Worm (Caenorhabditis elegans) whole organism, mixed stage, embryonic: ENCODE measurements around the gene F19B6.3.

Experiments used
- M03D4.4 ChIP-seq: sonication (generic microtip); optimal IDR thresholded peaks from 2 replicates; lab custom pipeline; 2017; ENCODE audit warnings: mild to moderate bottlenecking, missing genetic modification characterization, missing compliant biosample characterization
- bed-3 ChIP-seq: fragments of 200-800 bp; sonication (Bioruptor generic); optimal IDR thresholded peaks from 3 replicates; lab custom pipeline; 2018; ENCODE audit warnings: mild to moderate bottlenecking, missing genetic modification characterization, moderate library complexity, missing compliant biosample characterization
- blmp-1 ChIP-seq: fragments of 150-350 bp; optimal IDR thresholded peaks from 2 replicates; lab custom pipeline; 2014; ENCODE audit warnings: missing biosample characterization, missing genetic modification characterization
- ceh-39 ChIP-seq: fragments of 150-350 bp; optimal IDR thresholded peaks from 2 replicates; lab custom pipeline; 2014; ENCODE audit warnings: missing biosample characterization, missing genetic modification characterization
- ceh-43 ChIP-seq: fragments of 200-800 bp; sonication (Bioruptor generic); optimal IDR thresholded peaks from 2 replicates; lab custom pipeline; 2018; ENCODE audit warnings: mild to moderate bottlenecking, missing genetic modification characterization, moderate library complexity, missing compliant biosample characterization
- ceh-83 ChIP-seq: fragments of 200-800 bp; sonication (Bioruptor generic); optimal IDR thresholded peaks from 2 replicates; lab custom pipeline; 2018; ENCODE audit warnings: mild to moderate bottlenecking, missing genetic modification characterization, missing compliant biosample characterization
- ces-1 ChIP-seq: fragments of 150-350 bp; optimal IDR thresholded peaks from 2 replicates; lab custom pipeline; 2014; ENCODE audit warnings: missing biosample characterization, missing genetic modification reagents, missing genetic modification characterization
- cnd-1 ChIP-seq: fragments of 200-800 bp; sonication (Bioruptor generic); optimal IDR thresholded peaks from 2 replicates; lab custom pipeline; 2018; ENCODE audit warnings: mild to moderate bottlenecking, missing genetic modification characterization, missing compliant biosample characterization
- drap-1 ChIP-seq: fragments of 200-800 bp; sonication (Bioruptor generic); optimal IDR thresholded peaks from 3 replicates; lab custom pipeline; 2018; ENCODE audit warnings: mild to moderate bottlenecking, missing genetic modification characterization, missing compliant biosample characterization
- elt-1 ChIP-seq: sonication (generic microtip); optimal IDR thresholded peaks from 2 replicates; lab custom pipeline; 2017; ENCODE audit warnings: missing genetic modification characterization, mild to moderate bottlenecking, missing compliant biosample characterization, antibody characterized with exemption, moderate library complexity, borderline replicate concordance; ENCODE audit not compliant: insufficient read depth
- elt-3 ChIP-seq: fragments of 150-350 bp; optimal IDR thresholded peaks from 2 replicates; lab custom pipeline; 2014; ENCODE audit warnings: missing biosample characterization, missing genetic modification characterization
- flh-1 ChIP-seq: fragments of 200-800 bp; sonication (Bioruptor generic); optimal IDR thresholded peaks from 2 replicates; lab custom pipeline; 2018; ENCODE audit warnings: mild to moderate bottlenecking, missing genetic modification characterization, moderate library complexity, missing compliant biosample characterization
- ham-2 ChIP-seq: fragments of 200-800 bp; sonication (Bioruptor generic); optimal IDR thresholded peaks from 2 replicates; lab custom pipeline; 2018; ENCODE audit warnings: mild to moderate bottlenecking, missing genetic modification characterization, missing compliant biosample characterization
- hlh-1 ChIP-seq: fragments of 150-350 bp; optimal IDR thresholded peaks from 2 replicates; lab custom pipeline; 2014; ENCODE audit warnings: missing biosample characterization, missing genetic modification reagents, missing genetic modification characterization
- lin-13 ChIP-seq: fragments of 150-350 bp; optimal IDR thresholded peaks from 2 replicates; lab custom pipeline; 2014; ENCODE audit warnings: missing biosample characterization, missing genetic modification characterization
- lin-32 ChIP-seq: fragments of 200-800 bp; sonication (Bioruptor generic); optimal IDR thresholded peaks from 2 replicates; lab custom pipeline; 2018; ENCODE audit warnings: mild to moderate bottlenecking, missing genetic modification characterization, missing compliant biosample characterization
- lsy-2 ChIP-seq: fragments of 150-350 bp; optimal IDR thresholded peaks from 2 replicates; lab custom pipeline; 2014; ENCODE audit warnings: missing biosample characterization, missing genetic modification characterization
- mep-1 ChIP-seq: fragments of 150-350 bp; optimal IDR thresholded peaks from 2 replicates; lab custom pipeline; 2017; ENCODE audit warnings: missing biosample characterization, missing genetic modification reagents, missing genetic modification characterization, inconsistent platforms
- mls-2 ChIP-seq: sonication (generic microtip); optimal IDR thresholded peaks from 2 replicates; lab custom pipeline; 2016; ENCODE audit warnings: mild to moderate bottlenecking, missing genetic modification characterization, moderate library complexity, missing compliant biosample characterization
- nhr-12 ChIP-seq: fragments of 150-350 bp; optimal IDR thresholded peaks from 2 replicates; lab custom pipeline; 2014; ENCODE audit warnings: missing biosample characterization, missing genetic modification characterization
- nhr-2 ChIP-seq: fragments of 150-350 bp; optimal IDR thresholded peaks from 2 replicates; lab custom pipeline; 2014; ENCODE audit warnings: missing biosample characterization, missing genetic modification characterization
- nhr-237 ChIP-seq: fragments of 150-350 bp; optimal IDR thresholded peaks from 2 replicates; lab custom pipeline; 2014; ENCODE audit warnings: missing biosample characterization, missing genetic modification characterization
- nhr-28 ChIP-seq: fragments of 150-350 bp; optimal IDR thresholded peaks from 2 replicates; lab custom pipeline; 2014; ENCODE audit warnings: missing biosample characterization, missing genetic modification characterization
- nhr-76 ChIP-seq: sonication (generic microtip); optimal IDR thresholded peaks from 2 replicates; lab custom pipeline; 2017; ENCODE audit warnings: missing biosample characterization, missing genetic modification characterization
- sem-2 ChIP-seq: fragments of 200-800 bp; sonication (Bioruptor generic); optimal IDR thresholded peaks from 2 replicates; lab custom pipeline; 2018; ENCODE audit warnings: mild to moderate bottlenecking, missing genetic modification characterization, missing compliant biosample characterization
- snpc-4 ChIP-seq: fragments of 150-350 bp; optimal IDR thresholded peaks from 2 replicates; lab custom pipeline; 2014; ENCODE audit warnings: missing biosample characterization, missing genetic modification characterization
- sptf-1 ChIP-seq: sonication (generic microtip); optimal IDR thresholded peaks from 2 replicates; lab custom pipeline; 2017; ENCODE audit warnings: mild to moderate bottlenecking, missing genetic modification characterization, moderate library complexity, missing compliant biosample characterization
- tbx-8 ChIP-seq: fragments of 200-800 bp; sonication (Bioruptor generic); optimal IDR thresholded peaks from 2 replicates; lab custom pipeline; 2018; ENCODE audit warnings: mild to moderate bottlenecking, missing genetic modification characterization, moderate library complexity, missing compliant biosample characterization
- unc-120 ChIP-seq: sonication (generic microtip); optimal IDR thresholded peaks from 2 replicates; lab custom pipeline; 2017; ENCODE audit warnings: missing genetic modification characterization, missing compliant biosample characterization; ENCODE audit not compliant: poor library complexity, severe bottlenecking
- unc-62 ChIP-seq: fragments of 150-350 bp; optimal IDR thresholded peaks from 2 replicates; lab custom pipeline; 2014; ENCODE audit warnings: missing biosample characterization, missing genetic modification reagents, missing genetic modification characterization
- zip-8 ChIP-seq: fragments of 150-350 bp; optimal IDR thresholded peaks from 2 replicates; lab custom pipeline; 2014; ENCODE audit warnings: missing biosample characterization, missing genetic modification characterization
- ztf-11 ChIP-seq: fragments of 150-350 bp; optimal IDR thresholded peaks from 2 replicates; lab custom pipeline; 2014; ENCODE audit warnings: missing biosample characterization, missing genetic modification characterization

Gene F19B6.3

ce11 chrIV:12334708-12335107 lies 7.7 kb downstream of the F19B6.3 start:
- TF ChIP-seq elt-1 (tag; lab: Kevin White, UChicago) = no peak
- no peak for TF ChIP-seq cnd-1 (tag; lab: Kevin White, UChicago)
- no peak for TF ChIP-seq nhr-2
- no peak for TF ChIP-seq zip-8 (tag; lab: Kevin White, UChicago)
- TF ChIP-seq ces-1 (GFP tag; lab: Kevin White, UChicago) = no peak
- no peak for TF ChIP-seq lin-32 (GFP tag; lab: Kevin White, UChicago)
- TF ChIP-seq unc-62 = no peak
- no peak for TF ChIP-seq hlh-1 (tag; lab: Kevin White, UChicago)
- TF ChIP-seq mls-2 = no peak
- no peak for TF ChIP-seq nhr-237 (tag; lab: Kevin White, UChicago)
- TF ChIP-seq ceh-43 = no peak
- TF ChIP-seq snpc-4 (tag; lab: Kevin White, UChicago) = no peak
- no peak for TF ChIP-seq flh-1 (GFP tag; lab: Kevin White, UChicago)
- no peak for TF ChIP-seq lsy-2 (tag; lab: Kevin White, UChicago)
- no peak for TF ChIP-seq nhr-76
- no peak for TF ChIP-seq unc-120 (tag; lab: Kevin White, UChicago)

DNA sequence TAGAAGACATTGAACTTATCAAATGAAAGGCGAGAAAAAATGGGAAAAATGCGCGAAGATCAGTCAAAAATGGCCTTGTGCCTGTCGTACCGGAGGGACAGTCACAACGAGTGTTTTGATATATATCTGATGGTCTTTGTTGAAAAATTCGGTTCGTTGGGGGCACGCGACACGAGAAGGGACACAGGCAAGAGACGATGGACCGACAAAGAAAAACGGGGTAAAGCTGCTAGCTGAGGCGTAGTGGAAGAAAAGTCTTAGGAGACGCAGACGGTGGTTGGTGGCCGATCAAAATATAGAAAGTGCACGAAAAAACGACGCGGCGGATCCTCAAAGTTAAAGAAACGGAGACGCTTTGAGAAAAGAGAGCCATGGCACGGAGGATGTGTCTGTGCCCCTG lies 8.2 kb downstream of the F19B6.3 start:
- TF ChIP-seq lin-32 (GFP tag; lab: Kevin White, UChicago) (no peak), nhr-12 (tag; lab: Kevin White, UChicago) (no peak), ztf-11 (tag; lab: Kevin White, UChicago) (no peak), nhr-237 (tag; lab: Kevin White, UChicago) (no peak)

- no peak for TF ChIP-seq snpc-4 (tag; lab: Kevin White, UChicago)
- no peak for TF ChIP-seq bed-3
- no peak for TF ChIP-seq blmp-1 (tag; lab: Kevin White, UChicago)
- no peak for TF ChIP-seq lin-13 (tag; lab: Kevin White, UChicago)
- TF ChIP-seq drap-1 (GFP tag; lab: Kevin White, UChicago) = no peak
- TF ChIP-seq ham-2 (GFP tag; lab: Kevin White, UChicago) = no peak
Observed at ce11 chrIV:12335798-12336197, 8.8 kb downstream of the F19B6.3 start, which contains the start of gene F19B6.1. Gene F19B6.1, minus strand, starts transcription at chrIV:12336075.

DNA sequence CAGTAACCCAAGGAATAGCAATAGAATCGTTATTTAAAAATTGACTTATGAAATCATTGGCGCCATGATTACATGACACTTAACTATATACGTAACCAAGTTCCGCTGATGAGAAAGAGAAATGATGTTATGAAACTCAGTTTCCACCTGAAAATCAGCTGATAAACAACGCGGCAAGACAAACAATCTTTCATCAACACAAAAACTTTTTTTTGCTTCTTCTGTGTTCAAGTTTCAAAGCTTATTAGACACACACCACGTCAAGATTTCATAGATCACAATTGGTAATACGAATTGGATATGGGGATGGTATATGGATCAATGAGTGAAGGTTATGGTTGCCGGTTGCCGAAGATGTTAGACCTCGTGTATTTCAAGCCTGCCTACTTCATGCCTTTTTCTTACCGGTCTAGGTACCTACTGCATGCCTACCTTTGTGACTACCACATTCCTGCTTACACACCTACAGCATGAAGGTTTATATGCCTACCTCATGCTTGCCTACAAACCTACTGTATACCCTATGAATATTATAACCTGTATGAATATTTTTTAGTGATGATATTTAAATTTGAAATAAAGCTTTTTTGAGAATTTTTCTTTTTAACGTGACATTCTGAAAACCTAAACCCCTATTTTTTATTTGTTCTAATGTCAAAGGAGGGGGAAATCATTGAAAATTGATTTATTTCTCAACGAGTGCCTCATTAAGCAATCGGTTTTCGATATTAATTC lies 10.0 kb downstream of the F19B6.3 start, which contains the start of the genes F19B6.10 and wht-5:
Gene F19B6.10 (plus strand): TSS at position 301 of the 735 bp plus-strand sequence.
Gene wht-5 (plus strand): TSS at position 685 of the 735 bp plus-strand sequence.
- TF ChIP-seq sptf-1 (tag; lab: Kevin White, UChicago) (no peak), unc-62 (no peak), lin-13 (tag; lab: Kevin White, UChicago) (no peak), nhr-28 (tag; lab: Kevin White, UChicago) (no peak), bed-3 (no peak), ham-2 (GFP tag; lab: Kevin White, UChicago) (no peak), elt-3 (tag; lab: Kevin White, UChicago) (no peak), sem-2 (GFP tag; lab: Kevin White, UChicago) (no peak), ztf-11 (tag; lab: Kevin White, UChicago) (no peak)

DNA sequence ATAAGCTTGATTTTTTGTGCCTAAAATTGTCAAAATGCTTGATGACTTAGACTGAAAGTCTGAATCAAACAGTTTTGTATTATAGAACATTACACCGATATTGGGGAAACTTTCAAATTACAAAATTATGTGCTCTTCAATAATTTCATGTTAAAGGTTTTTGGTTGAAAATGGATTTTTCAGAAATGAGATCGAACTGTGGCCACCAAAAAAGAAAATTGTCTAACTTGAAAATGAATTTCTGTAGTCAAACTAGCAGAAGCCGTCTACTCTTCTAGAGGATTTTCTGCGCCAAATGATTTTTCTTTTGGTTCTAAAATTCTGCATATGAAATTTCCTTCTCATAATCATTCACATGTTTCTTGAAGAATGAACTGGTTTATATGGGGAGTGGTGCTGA lies 13.9 kb downstream of the F19B6.3 start:
- TF ChIP-seq elt-3 (tag; lab: Kevin White, UChicago) (no peak), sem-2 (GFP tag; lab: Kevin White, UChicago) (no peak), M03D4.4 (no peak), ceh-43 (no peak), lsy-2 (tag; lab: Kevin White, UChicago) (no peak), nhr-76 (no peak), ham-2 (GFP tag; lab: Kevin White, UChicago) (no peak)

- no peak for TF ChIP-seq nhr-76
- TF ChIP-seq mep-1 (tag; lab: Kevin White, UChicago) = no peak
- no peak for TF ChIP-seq ceh-39 (tag; lab: Kevin White, UChicago)
- no peak for TF ChIP-seq unc-62
- TF ChIP-seq nhr-12 (tag; lab: Kevin White, UChicago) = no peak
- TF ChIP-seq cnd-1 (tag; lab: Kevin White, UChicago) = no peak
- TF ChIP-seq elt-3 (tag; lab: Kevin White, UChicago) = no peak
- TF ChIP-seq tbx-8 = no peak
- no peak for TF ChIP-seq bed-3
- no peak for TF ChIP-seq snpc-4 (tag; lab: Kevin White, UChicago)
- no peak for TF ChIP-seq zip-8 (tag; lab: Kevin White, UChicago)
- no peak for TF ChIP-seq lin-13 (tag; lab: Kevin White, UChicago)
- TF ChIP-seq sem-2 (GFP tag; lab: Kevin White, UChicago) = no peak
- no peak for TF ChIP-seq ceh-83 (GFP tag; lab: Kevin White, UChicago)
- TF ChIP-seq ham-2 (GFP tag; lab: Kevin White, UChicago) = no peak
- no peak for TF ChIP-seq mls-2
- no peak for TF ChIP-seq nhr-2
Observed at ce11 chrIV:12349639-12350038, 22.6 kb downstream of the F19B6.3 start, which contains the start of gene best-22. Gene best-22, plus strand, starts transcription at chrIV:12349939.
